Worm (Caenorhabditis elegans): Measurements from ENCODE around the gene F44A2.5.

F44A2.5 gene

DNA sequence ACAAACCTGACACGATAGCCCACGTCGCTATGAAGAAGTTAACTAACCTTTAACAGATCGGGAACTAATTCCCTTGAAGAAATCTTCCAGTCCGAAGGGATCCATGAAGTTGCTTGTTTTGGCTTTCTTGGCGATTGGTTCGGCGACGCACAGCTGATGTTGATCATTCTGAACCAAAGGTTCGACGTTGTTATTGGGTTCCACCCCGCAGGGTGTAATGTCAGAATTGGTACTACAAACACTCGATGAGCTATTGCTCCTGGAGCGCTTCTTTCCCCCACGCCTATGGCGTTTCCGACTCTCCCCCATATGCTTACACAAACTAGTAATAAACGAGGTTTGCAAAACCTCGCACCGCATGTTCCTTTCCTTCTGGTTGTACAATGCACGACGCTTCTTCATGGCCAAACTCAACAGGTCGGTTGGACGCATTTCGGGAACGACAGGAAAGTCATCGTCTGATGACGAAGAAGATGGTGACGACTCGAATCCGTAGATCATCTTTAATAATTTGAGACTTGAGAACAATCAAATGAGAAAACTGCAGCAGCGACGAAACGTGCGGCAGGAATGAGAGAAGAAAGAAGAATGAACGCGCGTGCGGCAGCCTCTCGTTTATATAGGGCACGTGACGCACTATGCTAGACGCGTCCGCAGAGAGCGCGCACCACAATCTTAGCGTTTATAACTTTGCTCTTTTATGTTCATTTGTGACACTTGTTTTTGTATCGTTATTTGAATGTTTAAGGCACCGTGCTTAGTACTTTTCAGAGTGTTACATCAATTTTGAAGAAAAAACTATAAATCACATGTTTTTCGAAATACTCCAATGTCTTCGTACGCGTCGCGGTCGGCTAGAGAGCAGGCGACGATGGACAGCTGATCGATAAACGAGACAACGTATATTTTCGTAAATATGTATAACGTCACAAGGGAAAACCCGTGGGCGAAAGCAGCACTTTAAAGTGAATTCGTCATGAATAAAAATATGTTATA is 46.5 kb downstream of the F44A2.5 start, which contains the start of gene tos-1 (continued):
- TF ChIP-seq F49E8.2 (tag; optimal IDR thresholded peaks at IDR 0.05; ENCODE audit: borderline replicate concordance) (peak; percentile 64), dve-1 (tag; optimal IDR thresholded peaks at IDR 0.05; ENCODE audit: insufficient read depth) (peak; percentile 95), hif-1 (tag; optimal IDR thresholded peaks at IDR 0.05) (peak; percentile 92 to 96), madf-9 (GFP tag; conservative IDR thresholded peaks at IDR 0.05) (peak; percentile 98), php-3 (GFP tag; IDR thresholded peaks at IDR 0.05) (peak; percentile 94), egl-43 (GFP tag; IDR thresholded peaks at IDR 0.05) (no peak), pqm-1 (tag; optimal IDR thresholded peaks at IDR 0.05) (peak; percentile 19), daf-19 (GFP tag; conservative IDR thresholded peaks at IDR 0.05) (peak; percentile 87), T20F7.1 (GFP tag; optimal IDR thresholded peaks at IDR 0.05) (peak; percentile 97), skn-1 (tag; optimal IDR thresholded peaks at IDR 0.05) (no peak), F26F4.8 (GFP tag; conservative IDR thresholded peaks at IDR 0.05) (no peak), zip-2 (tag; optimal IDR thresholded peaks at IDR 0.05) (peak; percentile 28), mep-1 (tag; optimal IDR thresholded peaks at IDR 0.05) (peak; percentile 98), daf-12 (tag; optimal IDR thresholded peaks at IDR 0.05) (no peak), zip-11 (GFP tag; IDR thresholded peaks at IDR 0.05) (no peak), sdz-12 (GFP tag; optimal IDR thresholded peaks at IDR 0.05) (peak; percentile 51), set-16 (GFP tag; IDR thresholded peaks at IDR 0.05) (peak; percentile 77; the same call in 1 of the 2 replicates), lin-13 (GFP tag; optimal IDR thresholded peaks at IDR 0.05) (peak; percentile 91)

DNA sequence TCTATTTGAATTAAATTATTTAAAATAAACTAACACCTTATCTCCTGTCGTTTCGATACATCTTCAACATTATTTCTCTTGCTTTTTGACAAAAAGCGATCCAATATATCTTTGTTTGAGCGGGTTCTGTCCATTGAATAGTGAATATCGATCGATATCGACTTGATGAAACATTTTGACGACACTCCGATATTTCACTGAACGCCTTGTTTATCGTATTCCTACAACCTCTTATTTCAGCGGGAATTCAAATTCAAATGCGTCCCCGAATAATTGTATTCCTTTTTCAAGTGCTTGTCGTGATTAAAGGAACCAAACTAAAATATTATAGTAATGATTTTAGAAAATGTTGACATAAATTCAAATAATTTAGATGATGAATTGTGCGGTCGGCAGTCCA is 49.4 kb downstream of the F44A2.5 start, which contains the start of the genes K07B1.7 and try-5:
TSS of gene K07B1.7 (minus strand) at position 159 of the 400 bp plus-strand sequence.
TSS of gene try-5 (plus strand) at position 241 of the 400 bp plus-strand sequence.
- peak; percentile 95 for TF ChIP-seq dpl-1 (GFP tag; optimal IDR thresholded peaks at IDR 0.05)
- TF ChIP-seq T20F7.1 (GFP tag; optimal IDR thresholded peaks at IDR 0.05): peak; percentile 97
- TF ChIP-seq dve-1 (tag; optimal IDR thresholded peaks at IDR 0.05; ENCODE audit: insufficient read depth): peak; percentile 30
- no peak for TF ChIP-seq T26A8.4 (GFP tag; IDR thresholded peaks at IDR 0.05)
- TF ChIP-seq daf-16 (GFP tag; optimal IDR thresholded peaks at IDR 0.05): no peak
- TF ChIP-seq daf-16 (tag; optimal IDR thresholded peaks at IDR 0.05): peak; percentile 37
- peak; percentile 29 for TF ChIP-seq nhr-28 (tag; optimal IDR thresholded peaks at IDR 0.05)
- TF ChIP-seq rbr-2 (tag; optimal IDR thresholded peaks at IDR 0.05): peak; percentile 23
- TF ChIP-seq Y5F2A.4 (GFP tag; optimal IDR thresholded peaks at IDR 0.05): no peak
- TF ChIP-seq aha-1 (tag): peak; percentile 10
- TF ChIP-seq attf-4 (tag; optimal IDR thresholded peaks at IDR 0.05): no peak
- TF ChIP-seq ceh-28 (tag; optimal IDR thresholded peaks at IDR 0.05): peak; percentile 69
- peak; percentile 27 for TF ChIP-seq nhr-6 (tag; optimal IDR thresholded peaks at IDR 0.05)
- no peak for TF ChIP-seq F10B5.3 (tag; optimal IDR thresholded peaks at IDR 0.05)
- TF ChIP-seq saeg-2 (GFP tag; IDR thresholded peaks at IDR 0.05): no peak
- peak; percentile 93 for TF ChIP-seq Y48G9A.11 (GFP tag; IDR thresholded peaks at IDR 0.05)
- no peak for TF ChIP-seq madf-5 (GFP tag; IDR thresholded peaks at IDR 0.05)
- no peak for TF ChIP-seq zfp-2 (tag; optimal IDR thresholded peaks at IDR 0.05)
- no peak for TF ChIP-seq pqm-1 (tag; optimal IDR thresholded peaks at IDR 0.05)
- TF ChIP-seq ZK546.5 (tag; optimal IDR thresholded peaks at IDR 0.05): no peak
- TF ChIP-seq R02D3.7 (tag; optimal IDR thresholded peaks at IDR 0.05): peak; percentile 83
- TF ChIP-seq hmg-1.1 (GFP tag; IDR thresholded peaks at IDR 0.05): 0 out of 2 replicates have a peak, but pooled peaks have one; percentile 21
- TF ChIP-seq hlh-30 (tag; optimal IDR thresholded peaks at IDR 0.05; ENCODE audit: insufficient read depth): peak; percentile 60

Measured in whole organism, L4 larva.